Worm (Caenorhabditis elegans): ENCODE measurements around the gene F08G12.11.
A peak's percentile ranks its signal among the peaks of the same experiment; 100 is the strongest.

F08G12.11 gene

ce11 chrX:11351288-11351687 is 35.9 kb upstream of the F08G12.11 start:
- TF ChIP-seq nhr-23 (tag; optimal IDR thresholded peaks at IDR 0.05): no peak
- no peak for TF ChIP-seq elt-3 (tag; optimal IDR thresholded peaks at IDR 0.05)
- peak; percentile 21 for TF ChIP-seq pqm-1 (tag; optimal IDR thresholded peaks at IDR 0.05)
- peak; percentile 91 for TF ChIP-seq elt-2 (tag; optimal IDR thresholded peaks at IDR 0.05)

ce11 chrX:11346155-11346554 is 30.8 kb upstream of the F08G12.11 start, which contains the start of gene oct-2:
Gene oct-2, plus strand, starts transcription at chrX:11346455.
- TF ChIP-seq nhr-43 (tag; optimal IDR thresholded peaks at IDR 0.05; ENCODE audit: poor library complexity, severe bottlenecking): no peak
- no peak for TF ChIP-seq hmg-11 (tag; optimal IDR thresholded peaks at IDR 0.05)
- TF ChIP-seq nhr-67 (tag; optimal IDR thresholded peaks at IDR 0.05): no peak
- TF ChIP-seq aly-2 (tag; optimal IDR thresholded peaks at IDR 0.05): no peak
- no peak for TF ChIP-seq elt-2 (tag; optimal IDR thresholded peaks at IDR 0.05)
- TF ChIP-seq nhr-25 (tag; optimal IDR thresholded peaks at IDR 0.05): no peak
- TF ChIP-seq lsy-12 (tag; optimal IDR thresholded peaks at IDR 0.05): no peak
- TF ChIP-seq fos-1 (tag; optimal IDR thresholded peaks at IDR 0.05): no peak
- no peak for TF ChIP-seq zag-1 (tag; optimal IDR thresholded peaks at IDR 0.05)
- no peak for TF ChIP-seq ZK546.5 (tag; optimal IDR thresholded peaks at IDR 0.05)
- no peak for TF ChIP-seq jun-1 (tag; optimal IDR thresholded peaks at IDR 0.05)
- TF ChIP-seq egl-5 (tag; optimal IDR thresholded peaks at IDR 0.05): no peak
- no peak for TF ChIP-seq nhr-11 (tag; optimal IDR thresholded peaks at IDR 0.05)

ce11 chrX:11345471-11345870 is 30.1 kb upstream of the F08G12.11 start:
- TF ChIP-seq aly-2 (tag; optimal IDR thresholded peaks at IDR 0.05): no peak
- peak; percentile 52 for TF ChIP-seq elt-2 (tag; optimal IDR thresholded peaks at IDR 0.05)

ce11 chrX:11344899-11345298 is 29.5 kb upstream of the F08G12.11 start:
- TF ChIP-seq ztf-4 (tag; optimal IDR thresholded peaks at IDR 0.05) (no peak), egl-5 (tag; optimal IDR thresholded peaks at IDR 0.05) (peak; percentile 7), skn-1 (tag; optimal IDR thresholded peaks at IDR 0.05) (no peak), pqm-1 (tag; optimal IDR thresholded peaks at IDR 0.05) (no peak), ceh-9 (tag; optimal IDR thresholded peaks at IDR 0.05) (no peak), R02D3.7 (tag; optimal IDR thresholded peaks at IDR 0.05) (no peak), lin-15B (tag; optimal IDR thresholded peaks at IDR 0.05) (no peak), lin-39 (tag; optimal IDR thresholded peaks at IDR 0.05) (peak; percentile 5)

ce11 chrX:11340478-11340877 is 25.1 kb upstream of the F08G12.11 start:
- TF ChIP-seq fos-1 (tag; optimal IDR thresholded peaks at IDR 0.05): no peak
- peak; percentile 42 for TF ChIP-seq pha-4 (tag; optimal IDR thresholded peaks at IDR 0.05)
- peak; percentile 77 for TF ChIP-seq pqm-1 (tag; optimal IDR thresholded peaks at IDR 0.05)
- TF ChIP-seq elt-2 (tag; optimal IDR thresholded peaks at IDR 0.05): peak; percentile 60

ce11 chrX:11339375-11339924 is 24.1 kb upstream of the F08G12.11 start, which contains the start of gene aco-1:
Gene aco-1, plus strand, starts transcription at chrX:11339874.
- TF ChIP-seq nhr-23 (tag; optimal IDR thresholded peaks at IDR 0.05) (peak; percentile 58), nhr-28 (tag; optimal IDR thresholded peaks at IDR 0.05) (no peak), nhr-25 (tag; optimal IDR thresholded peaks at IDR 0.05) (peak; percentile 88), skn-1 (tag; optimal IDR thresholded peaks at IDR 0.05) (no peak), aly-2 (tag; optimal IDR thresholded peaks at IDR 0.05) (no peak), hmg-11 (tag; optimal IDR thresholded peaks at IDR 0.05) (peak; percentile 27), sea-2 (GFP tag; optimal IDR thresholded peaks at IDR 0.05) (no peak), pqm-1 (tag; optimal IDR thresholded peaks at IDR 0.05) (peak; percentile 60), elt-2 (tag; optimal IDR thresholded peaks at IDR 0.05) (peak; percentile 83), elt-1 (tag; optimal IDR thresholded peaks at IDR 0.05) (peak; percentile 13), egl-27 (tag; optimal IDR thresholded peaks at IDR 0.05) (peak; percentile 11)

ce11 chrX:11337783-11338182 is 22.4 kb upstream of the F08G12.11 start, which contains the start of gene gcy-9:
Gene gcy-9, minus strand, starts transcription at chrX:11337883.
- TF ChIP-seq ceh-82 (tag; optimal IDR thresholded peaks at IDR 0.05): no peak
- no peak for TF ChIP-seq nhr-11 (tag; optimal IDR thresholded peaks at IDR 0.05)
- TF ChIP-seq lin-39 (tag; optimal IDR thresholded peaks at IDR 0.05): no peak
- no peak for TF ChIP-seq eor-1 (tag; optimal IDR thresholded peaks at IDR 0.05)
- no peak for TF ChIP-seq zag-1 (tag; optimal IDR thresholded peaks at IDR 0.05)
- no peak for TF ChIP-seq fkh-10 (GFP tag; optimal IDR thresholded peaks at IDR 0.05)
- TF ChIP-seq pha-4 (tag; optimal IDR thresholded peaks at IDR 0.05): no peak
- no peak for TF ChIP-seq ceh-28 (tag; optimal IDR thresholded peaks at IDR 0.05)
- no peak for TF ChIP-seq R02D3.7 (tag; optimal IDR thresholded peaks at IDR 0.05)
- no peak for TF ChIP-seq ceh-9 (tag; optimal IDR thresholded peaks at IDR 0.05)
- TF ChIP-seq egl-27 (tag; optimal IDR thresholded peaks at IDR 0.05): no peak
- TF ChIP-seq ama-1 (optimal IDR thresholded peaks at IDR 0.05): no peak
- TF ChIP-seq nhr-67 (tag; optimal IDR thresholded peaks at IDR 0.05): no peak
